Fruit fly (Drosophila melanogaster) S2 (cell line): ENCODE results near the gene Unc-76.

Experiments
- CG8478 ChIP-seq: fragments of >200 bp; optimal IDR thresholded peaks from 2 replicates; lab custom pipeline; 2018
- CTCF ChIP-seq, 2 experiments: fragments of >200 bp; optimal IDR thresholded peaks; 2 replicates each; lab custom pipeline; 2018

dm6 chrX:2134226-2134880 is 53.9 kb downstream of the Unc-76 start:
- TF ChIP-seq CG8478 (no peak), CTCF (optimal IDR thresholded peaks at IDR 0.05; lab: Kevin White, UChicago) (no peak)
